Fruit fly (Drosophila melanogaster) whole organism, embryonic: ENCODE measurements around the gene CG3534.

Source experiments
- Adf1 ChIP-seq: fragments of 200-800 bp; sonication (Bioruptor generic); IDR thresholded peaks from 2 replicates; pipeline ENCODE4 v1.3.6; 2022; ENCODE audit warnings: missing biosample characterization, missing genetic modification characterization
- CG10321 ChIP-seq: fragments of 200-800 bp; sonication (Bioruptor generic); IDR thresholded peaks from 2 replicates; pipeline ENCODE4 v1.3.6; 2022; ENCODE audit warnings: missing biosample characterization, missing genetic modification characterization
- CG11456 ChIP-seq: fragments of 200-800 bp; sonication (Bioruptor generic); IDR thresholded peaks from 3 replicates; pipeline ENCODE4 v1.3.6; 2022; ENCODE audit warnings: missing biosample characterization, missing genetic modification characterization
- CG11504 ChIP-seq: fragments of 200-800 bp; sonication (Bioruptor generic); optimal IDR thresholded peaks from 3 replicates; lab custom pipeline; 2019; ENCODE audit warnings: missing biosample characterization, mild to moderate bottlenecking, missing genetic modification characterization, moderate library complexity
- CG12155 ChIP-seq: fragments of 200-800 bp; sonication (Bioruptor generic); optimal IDR thresholded peaks from 3 replicates; lab custom pipeline; 2016; ENCODE audit warnings: missing biosample characterization, missing genetic modification characterization
- CG12219 ChIP-seq: fragments of 200-800 bp; sonication (Bioruptor generic); optimal IDR thresholded peaks from 3 replicates; lab custom pipeline; 2018; ENCODE audit warnings: missing biosample characterization, mild to moderate bottlenecking, missing genetic modification characterization
- CG13775 ChIP-seq: fragments of 200-800 bp; sonication (Bioruptor generic); optimal IDR thresholded peaks from 3 replicates; lab custom pipeline; 2017; ENCODE audit warnings: missing biosample characterization, mild to moderate bottlenecking, missing genetic modification characterization
- CG15479 ChIP-seq: fragments of 200-800 bp; sonication (Bioruptor generic); optimal IDR thresholded peaks from 3 replicates; lab custom pipeline; 2019; ENCODE audit warnings: missing biosample characterization, mild to moderate bottlenecking, missing genetic modification characterization, moderate library complexity
- CG15514 ChIP-seq: fragments of 200-800 bp; sonication (Bioruptor generic); optimal IDR thresholded peaks from 3 replicates; lab custom pipeline; 2017; ENCODE audit warnings: missing biosample characterization, missing genetic modification characterization, mild to moderate bottlenecking, moderate library complexity, missing genetic modification reagents
- CG32772 ChIP-seq: fragments of 200-800 bp; sonication (Bioruptor generic); IDR thresholded peaks from 2 replicates; pipeline ENCODE4 v1.3.6; 2022; ENCODE audit warnings: missing biosample characterization, missing genetic modification characterization
- CG33557 ChIP-seq: fragments of 200-800 bp; sonication (Bioruptor generic); optimal IDR thresholded peaks from 2 replicates; lab custom pipeline; 2019; ENCODE audit warnings: missing biosample characterization, mild to moderate bottlenecking, missing genetic modification characterization, moderate library complexity
- CG4282 ChIP-seq: fragments of 200-800 bp; sonication (Bioruptor generic); optimal IDR thresholded peaks from 2 replicates; lab custom pipeline; 2016; ENCODE audit warnings: missing biosample characterization, missing genetic modification characterization
- CG4328 ChIP-seq: fragments of 200-800 bp; sonication (Bioruptor generic); optimal IDR thresholded peaks from 3 replicates; lab custom pipeline; 2017; ENCODE audit warnings: missing biosample characterization, missing genetic modification reagents, missing genetic modification characterization
- CG4404 ChIP-seq: fragments of 200-800 bp; sonication (Bioruptor generic); IDR thresholded peaks from 2 replicates; pipeline ENCODE4 v1.3.6; 2022; ENCODE audit warnings: missing biosample characterization, missing genetic modification characterization
- CG4424 ChIP-seq: fragments of 200-800 bp; sonication (Bioruptor generic); optimal IDR thresholded peaks from 3 replicates; lab custom pipeline; 2016; ENCODE audit warnings: missing biosample characterization, missing genetic modification characterization
- CG9817 ChIP-seq: fragments of 200-800 bp; sonication (Bioruptor generic); optimal IDR thresholded peaks from 2 replicates; lab custom pipeline; 2018; ENCODE audit warnings: missing biosample characterization, mild to moderate bottlenecking, missing genetic modification characterization, moderate library complexity
- Eip74EF ChIP-seq, 2 experiments: fragments of 200-800 bp in 1 of 2; fragments of >200 bp in 1 of 2; sonication (Bioruptor generic) in 1 of 2; optimal IDR thresholded peaks; 2 replicates each; lab custom pipeline; 2017 to 2019; ENCODE audit warnings: missing biosample characterization in 2 of 2, missing genetic modification characterization in 2 of 2, mild to moderate bottlenecking in 1 of 2, moderate library complexity in 1 of 2
- Elba2 ChIP-seq: fragments of 200-800 bp; sonication (Bioruptor generic); optimal IDR thresholded peaks from 3 replicates; lab custom pipeline; 2016; ENCODE audit warnings: missing biosample characterization, missing genetic modification characterization
- Ets97D ChIP-seq: fragments of 200-800 bp; sonication (Bioruptor generic); optimal IDR thresholded peaks from 3 replicates; lab custom pipeline; 2016; ENCODE audit warnings: missing biosample characterization, missing genetic modification characterization
- HHEX ChIP-seq: fragments of 200-800 bp; sonication (Bioruptor generic); optimal IDR thresholded peaks from 3 replicates; lab custom pipeline; 2017; ENCODE audit warnings: missing biosample characterization, mild to moderate bottlenecking, missing genetic modification characterization, missing genetic modification reagents
- Oaz ChIP-seq: fragments of 200-800 bp; sonication (Bioruptor generic); IDR thresholded peaks from 2 replicates; pipeline ENCODE4 v1.3.6; 2022; ENCODE audit warnings: missing biosample characterization, missing genetic modification characterization
- Side ChIP-seq: fragments of 200-800 bp; sonication (Bioruptor generic); optimal IDR thresholded peaks from 2 replicates; lab custom pipeline; 2016; ENCODE audit warnings: missing biosample characterization, missing genetic modification characterization
- Six4 ChIP-seq: fragments of 200-800 bp; sonication (Bioruptor generic); optimal IDR thresholded peaks from 2 replicates; lab custom pipeline; 2016; ENCODE audit warnings: missing biosample characterization, missing genetic modification characterization
- Spps ChIP-seq: fragments of 200-800 bp; sonication (Bioruptor generic); optimal IDR thresholded peaks from 2 replicates; lab custom pipeline; 2018; ENCODE audit warnings: missing biosample characterization, mild to moderate bottlenecking, missing genetic modification characterization
- TFAM ChIP-seq: fragments of 200-800 bp; sonication (Bioruptor generic); optimal IDR thresholded peaks from 2 replicates; lab custom pipeline; 2017; ENCODE audit warnings: missing biosample characterization, missing genetic modification characterization, inconsistent platforms
- ab ChIP-seq: fragments of 200-800 bp; sonication (Bioruptor generic); optimal IDR thresholded peaks from 2 replicates; lab custom pipeline; 2016; ENCODE audit warnings: missing biosample characterization, missing genetic modification characterization
- cato ChIP-seq: fragments of 200-800 bp; sonication (Bioruptor generic); optimal IDR thresholded peaks from 2 replicates; lab custom pipeline; 2016; ENCODE audit warnings: missing biosample characterization, missing genetic modification characterization, borderline replicate concordance
- chif ChIP-seq, 2 experiments: fragments of 200-800 bp; sonication (Bioruptor generic); optimal IDR thresholded peaks; 3 replicates each; lab custom pipeline; 2016; ENCODE audit warnings: missing biosample characterization in 2 of 2, missing genetic modification characterization in 2 of 2
- fd102C ChIP-seq: fragments of 200-800 bp; sonication (Bioruptor generic); optimal IDR thresholded peaks from 2 replicates; lab custom pipeline; 2018; ENCODE audit warnings: missing biosample characterization, mild to moderate bottlenecking, missing genetic modification characterization, moderate library complexity
- gfzf ChIP-seq: fragments of 200-800 bp; sonication (Bioruptor generic); optimal IDR thresholded peaks from 2 replicates; lab custom pipeline; 2016; ENCODE audit warnings: missing biosample characterization, mild to moderate bottlenecking, missing genetic modification characterization, moderate library complexity
- maf-S ChIP-seq: fragments of 200-800 bp; sonication (Bioruptor generic); optimal IDR thresholded peaks from 2 replicates; lab custom pipeline; 2016; ENCODE audit warnings: missing biosample characterization, missing genetic modification characterization
- mam ChIP-seq: fragments of 200-800 bp; sonication (Bioruptor generic); optimal IDR thresholded peaks from 3 replicates; lab custom pipeline; 2016; ENCODE audit warnings: missing biosample characterization, missing genetic modification characterization
- nau ChIP-seq: fragments of 200-800 bp; sonication (Bioruptor generic); optimal IDR thresholded peaks from 3 replicates; lab custom pipeline; 2017; ENCODE audit warnings: missing biosample characterization, mild to moderate bottlenecking, missing genetic modification characterization, missing genetic modification reagents
- psq ChIP-seq: fragments of 200-800 bp; sonication (Bioruptor generic); optimal IDR thresholded peaks from 2 replicates; lab custom pipeline; 2017; ENCODE audit warnings: missing biosample characterization, missing genetic modification characterization
- run ChIP-seq: fragments of 200-800 bp; sonication (Bioruptor generic); optimal IDR thresholded peaks from 3 replicates; lab custom pipeline; 2018; ENCODE audit warnings: missing biosample characterization, mild to moderate bottlenecking, missing genetic modification characterization
- sd ChIP-seq: fragments of 200-800 bp; sonication (Bioruptor generic); optimal IDR thresholded peaks from 3 replicates; lab custom pipeline; 2018; ENCODE audit warnings: missing biosample characterization, mild to moderate bottlenecking, missing genetic modification characterization, moderate library complexity
- shn ChIP-seq: fragments of 200-800 bp; sonication (Bioruptor generic); optimal IDR thresholded peaks from 3 replicates; lab custom pipeline; 2016; ENCODE audit warnings: missing biosample characterization, missing genetic modification characterization
- slou ChIP-seq: fragments of 200-800 bp; sonication (Bioruptor generic); optimal IDR thresholded peaks from 3 replicates; lab custom pipeline; 2016; ENCODE audit warnings: missing biosample characterization, missing genetic modification characterization
- wek ChIP-seq: fragments of 200-800 bp; sonication (Bioruptor generic); optimal IDR thresholded peaks from 3 replicates; lab custom pipeline; 2018; ENCODE audit warnings: missing biosample characterization, mild to moderate bottlenecking, missing genetic modification characterization, moderate library complexity

The CG3534 gene

dm6 chr3R:16969361-16970355 lies 26.6 kb upstream of the CG3534 start (continued):
- TF ChIP-seq fd102C (GFP tag; lab: Kevin White, UChicago) (no peak), CG10321 (GFP tag; lab: Robert Waterston, UW) (no peak; the same call in 1 of the 2 replicates), wek (GFP tag; lab: Kevin White, UChicago) (no peak), Side (no peak), cato (GFP tag; lab: Kevin White, UChicago) (peak; percentile 17), Eip74EF (GFP tag; optimal IDR thresholded peaks at IDR 0.05; lab: Kevin White, UChicago) (no peak), shn (GFP tag; lab: Kevin White, UChicago) (no peak), CG11456 (GFP tag; lab: Robert Waterston, UW) (peak; percentile 73), Spps (tag; lab: Kevin White, UChicago) (peak; percentile 23), CG9817 (tag; lab: Kevin White, UChicago) (peak; percentile 58), Oaz (no peak), HHEX (GFP tag; lab: Kevin White, UChicago) (no peak), CG11504 (tag; lab: Kevin White, UChicago) (peak; percentile 83), maf-S (GFP tag; lab: Kevin White, UChicago) (no peak), TFAM (no peak), sd (tag; lab: Kevin White, UChicago) (peak; percentile 67), CG33557 (GFP tag; lab: Kevin White, UChicago) (peak; percentile 43), CG4424 (peak; percentile 63), CG12219 (peak; percentile 57), CG32772 (GFP tag; lab: Robert Waterston, UW) (no peak), Six4 (GFP tag; lab: Kevin White, UChicago) (peak; percentile 56), CG4404 (GFP tag; lab: Robert Waterston, UW) (no peak), psq (GFP tag; lab: Kevin White, UChicago) (peak; percentile 38), CG4328 (GFP tag; lab: Kevin White, UChicago) (peak; percentile 32), slou (GFP tag; lab: Kevin White, UChicago) (no peak), mam (peak; percentile 34), Elba2 (GFP tag; lab: Kevin White, UChicago) (no peak), gfzf (peak; percentile 43), nau (no peak), CG15514 (GFP tag; lab: Kevin White, UChicago) (peak; percentile 45), Adf1 (GFP tag; lab: Robert Waterston, UW) (peak; percentile 20; the same call in 1 of the 2 replicates), chif (GFP tag; optimal IDR thresholded peaks at IDR 0.05; lab: Kevin White, UChicago) (peak; percentile 21 to 38), CG12155 (GFP tag; lab: Kevin White, UChicago) (peak; percentile 54), CG15479 (GFP tag; lab: Kevin White, UChicago) (peak; percentile 99), CG13775 (peak; percentile 50), ab (GFP tag; lab: Kevin White, UChicago) (no peak), run (tag; lab: Kevin White, UChicago) (peak; percentile 13), Ets97D (GFP tag; lab: Kevin White, UChicago) (peak; percentile 41), CG4282 (GFP tag; lab: Kevin White, UChicago) (no peak)
